Worm (Caenorhabditis elegans): ENCODE results near the gene cla-1.

ce11 chrIV:7559237-7559636, 29.5 kb upstream of the cla-1 start:
- no peak for TF ChIP-seq sdc-2 (tag; optimal IDR thresholded peaks at IDR 0.05)
- no peak for TF ChIP-seq nhr-11 (tag; optimal IDR thresholded peaks at IDR 0.05)

Data from whole organism, late embryonic.